Worm (Caenorhabditis elegans): ENCODE data around the gene F46B6.13.

F46B6.13 gene

DNA sequence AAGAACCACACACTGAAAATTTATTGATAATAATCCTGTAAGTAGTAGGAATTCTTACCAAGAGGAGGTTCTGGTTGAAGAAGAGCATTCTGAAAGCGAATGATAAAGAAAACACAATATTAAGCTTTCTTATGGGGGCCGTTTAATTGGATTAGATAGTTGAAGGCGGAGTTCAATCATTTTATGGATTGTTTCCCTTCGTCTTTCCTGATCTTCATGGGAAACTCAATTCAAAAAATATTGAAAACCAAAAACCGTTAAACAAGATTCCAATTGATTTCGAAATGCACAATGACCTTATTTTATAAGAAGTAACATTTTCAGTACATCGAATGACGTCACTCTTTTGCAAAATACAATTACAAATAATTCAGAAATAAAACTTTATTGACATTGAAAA lies at the start of gene F46B6.13:
Gene F46B6.13, minus strand, starts transcription at position 101 of the 400 bp plus-strand sequence.
- TF ChIP-seq ztf-16 (tag; optimal IDR thresholded peaks at IDR 0.05) = no peak
- no peak for TF ChIP-seq ceh-24 (tag; optimal IDR thresholded peaks at IDR 0.05)
- TF ChIP-seq ets-4 (tag; optimal IDR thresholded peaks at IDR 0.05) = no peak
- TF ChIP-seq madf-2 (tag; optimal IDR thresholded peaks at IDR 0.05) = no peak
- no peak for TF ChIP-seq ttx-3 (tag; optimal IDR thresholded peaks at IDR 0.05)
- TF ChIP-seq npax-4 (tag; optimal IDR thresholded peaks at IDR 0.05) = no peak
- TF ChIP-seq sox-2 (GFP tag; IDR thresholded peaks at IDR 0.05) = no peak
- no peak for TF ChIP-seq che-1 (tag; optimal IDR thresholded peaks at IDR 0.05)
- TF ChIP-seq nhr-11 (tag; optimal IDR thresholded peaks at IDR 0.05) = no peak

ce11 chrV:9848576-9848975 lies 49.6 kb upstream of the F46B6.13 start:
- TF ChIP-seq ceh-31 (tag; optimal IDR thresholded peaks at IDR 0.05) = no peak
- no peak for TF ChIP-seq K02D7.2 (tag; optimal IDR thresholded peaks at IDR 0.05)
- no peak for TF ChIP-seq nfya-1 (tag; optimal IDR thresholded peaks at IDR 0.05)
- TF ChIP-seq ref-2 (tag; optimal IDR thresholded peaks at IDR 0.05) = no peak
- no peak for TF ChIP-seq ceh-18 (tag; optimal IDR thresholded peaks at IDR 0.05)
- no peak for TF ChIP-seq Y22D7AL.16 (tag; optimal IDR thresholded peaks at IDR 0.05)
- TF ChIP-seq pha-4 (tag; optimal IDR thresholded peaks at IDR 0.05) = no peak
- TF ChIP-seq che-1 (tag; optimal IDR thresholded peaks at IDR 0.05) = no peak
- no peak for TF ChIP-seq ceh-45 (GFP tag; IDR thresholded peaks at IDR 0.05)
- no peak for TF ChIP-seq ceh-34 (tag; optimal IDR thresholded peaks at IDR 0.05)
- TF ChIP-seq ahr-1 (tag; optimal IDR thresholded peaks at IDR 0.05) = no peak
- TF ChIP-seq unc-86 (tag; optimal IDR thresholded peaks at IDR 0.05) = no peak
- no peak for TF ChIP-seq gmeb-2 (tag; optimal IDR thresholded peaks at IDR 0.05)
- no peak for TF ChIP-seq lin-11 (tag; optimal IDR thresholded peaks at IDR 0.05)
- no peak for TF ChIP-seq unc-55 (GFP tag; optimal IDR thresholded peaks at IDR 0.05)
- no peak for TF ChIP-seq tbx-2 (tag; optimal IDR thresholded peaks at IDR 0.05)

- TF ChIP-seq hlh-15 (tag; optimal IDR thresholded peaks at IDR 0.05) (no peak), syd-9 (tag; optimal IDR thresholded peaks at IDR 0.05) (no peak), ets-4 (tag; optimal IDR thresholded peaks at IDR 0.05) (no peak), C08G9.2 (tag; optimal IDR thresholded peaks at IDR 0.05) (no peak), ceh-34 (tag; optimal IDR thresholded peaks at IDR 0.05) (no peak), ceh-14 (tag; optimal IDR thresholded peaks at IDR 0.05) (no peak), ama-1 (optimal IDR thresholded peaks at IDR 0.05) (no peak), hlh-6 (tag; optimal IDR thresholded peaks at IDR 0.05) (no peak), hlh-8 (tag; optimal IDR thresholded peaks at IDR 0.05) (no peak), eyg-1 (tag; optimal IDR thresholded peaks at IDR 0.05) (no peak), ceh-24 (tag; optimal IDR thresholded peaks at IDR 0.05) (no peak), pax-1 (tag; optimal IDR thresholded peaks at IDR 0.05) (no peak), gmeb-2 (tag; optimal IDR thresholded peaks at IDR 0.05) (no peak)
These were observed 44.5 kb upstream of the F46B6.13 start, which contains the start of gene sru-8 for ce11 chrV:9843376-9843916. Gene sru-8, plus strand, starts transcription at chrV:9843866.

- no peak for TF ChIP-seq unc-42 (tag; optimal IDR thresholded peaks at IDR 0.05)
- TF ChIP-seq sox-2 (GFP tag; IDR thresholded peaks at IDR 0.05) = no peak
- no peak for TF ChIP-seq gmeb-2 (tag; optimal IDR thresholded peaks at IDR 0.05)
- TF ChIP-seq lin-11 (tag; optimal IDR thresholded peaks at IDR 0.05) = no peak
- TF ChIP-seq K09A11.1 (tag; optimal IDR thresholded peaks at IDR 0.05; ENCODE audit: insufficient read depth) = no peak
- TF ChIP-seq ceh-48 (tag; optimal IDR thresholded peaks at IDR 0.05) = no peak
- TF ChIP-seq ztf-16 (tag; optimal IDR thresholded peaks at IDR 0.05) = no peak
- no peak for TF ChIP-seq nfya-1 (tag; optimal IDR thresholded peaks at IDR 0.05)
- no peak for TF ChIP-seq pax-1 (tag; optimal IDR thresholded peaks at IDR 0.05)
- no peak for TF ChIP-seq zip-5 (tag; optimal IDR thresholded peaks at IDR 0.05)
- no peak for TF ChIP-seq hlh-8 (tag; optimal IDR thresholded peaks at IDR 0.05)
- no peak for TF ChIP-seq hlh-15 (tag; optimal IDR thresholded peaks at IDR 0.05)
These were observed 42.4 kb upstream of the F46B6.13 start, which contains the start of gene sru-36 for ce11 chrV:9841376-9841775. Gene sru-36, plus strand, starts transcription at chrV:9841676.

Data from whole organism, late embryonic.